Worm (Caenorhabditis elegans) whole organism, late embryonic: ENCODE measurements around the gene Y39A1A.20.

Experiments used
- K02D7.2 ChIP-seq: sonication (generic microtip); optimal IDR thresholded peaks from 2 replicates; lab custom pipeline; 2017; ENCODE audit warnings: mild to moderate bottlenecking, missing genetic modification characterization, missing compliant biosample characterization
- K09A11.1 ChIP-seq: sonication (generic microtip); optimal IDR thresholded peaks from 2 replicates; lab custom pipeline; 2017; ENCODE audit warnings: antibody characterized with exemption, mild to moderate bottlenecking, missing genetic modification characterization, missing compliant biosample characterization; ENCODE audit not compliant: insufficient read depth
- Y22D7AL.16 ChIP-seq: sonication (generic microtip); optimal IDR thresholded peaks from 2 replicates; lab custom pipeline; 2016; ENCODE audit warnings: missing genetic modification characterization, missing compliant biosample characterization
- ahr-1 ChIP-seq: sonication (generic microtip); optimal IDR thresholded peaks from 2 replicates; lab custom pipeline; 2016; ENCODE audit warnings: missing genetic modification characterization, missing compliant biosample characterization
- ceh-14 ChIP-seq: sonication (generic microtip); optimal IDR thresholded peaks from 2 replicates; lab custom pipeline; 2016; ENCODE audit warnings: missing genotype, missing genetic modification characterization, missing compliant biosample characterization
- ceh-18 ChIP-seq: sonication (generic microtip); optimal IDR thresholded peaks from 2 replicates; lab custom pipeline; 2016; ENCODE audit warnings: missing genetic modification characterization, missing compliant biosample characterization
- ceh-22 ChIP-seq: sonication (generic microtip); optimal IDR thresholded peaks from 2 replicates; lab custom pipeline; 2017; ENCODE audit warnings: missing biosample characterization, missing genetic modification characterization
- ceh-31 ChIP-seq: sonication (generic microtip); optimal IDR thresholded peaks from 2 replicates; lab custom pipeline; 2016; ENCODE audit warnings: missing genetic modification characterization, missing compliant biosample characterization
- ceh-34 ChIP-seq: sonication (generic microtip); optimal IDR thresholded peaks from 2 replicates; lab custom pipeline; 2016; ENCODE audit warnings: mild to moderate bottlenecking, missing genetic modification characterization, missing compliant biosample characterization
- ceh-9 ChIP-seq: sonication (generic microtip); optimal IDR thresholded peaks from 2 replicates; lab custom pipeline; 2016; ENCODE audit warnings: mild to moderate bottlenecking, missing genetic modification characterization, inconsistent platforms, missing compliant biosample characterization
- che-1 ChIP-seq: sonication (generic microtip); optimal IDR thresholded peaks from 2 replicates; lab custom pipeline; 2016; ENCODE audit warnings: mild to moderate bottlenecking, missing genetic modification characterization, missing compliant biosample characterization
- dmd-4 ChIP-seq: sonication (generic microtip); optimal IDR thresholded peaks from 2 replicates; lab custom pipeline; 2016; ENCODE audit warnings: borderline replicate concordance, missing genetic modification characterization, missing compliant biosample characterization
- elt-4 ChIP-seq: sonication (generic microtip); optimal IDR thresholded peaks from 2 replicates; lab custom pipeline; 2016; ENCODE audit warnings: missing genetic modification characterization, missing compliant biosample characterization
- eyg-1 ChIP-seq: sonication (generic microtip); optimal IDR thresholded peaks from 2 replicates; lab custom pipeline; 2016; ENCODE audit warnings: missing genotype, missing genetic modification characterization, missing compliant biosample characterization
- fax-1 ChIP-seq: sonication (generic microtip); optimal IDR thresholded peaks from 2 replicates; lab custom pipeline; 2016; ENCODE audit warnings: missing genotype, missing genetic modification characterization, missing compliant biosample characterization
- fkh-6 ChIP-seq: sonication (generic microtip); optimal IDR thresholded peaks from 2 replicates; lab custom pipeline; 2016; ENCODE audit warnings: missing genetic modification characterization, missing compliant biosample characterization
- hlh-15 ChIP-seq: sonication (generic microtip); optimal IDR thresholded peaks from 2 replicates; lab custom pipeline; 2016; ENCODE audit warnings: missing genetic modification characterization, missing compliant biosample characterization
- hlh-6 ChIP-seq: sonication (generic microtip); optimal IDR thresholded peaks from 2 replicates; lab custom pipeline; 2016; ENCODE audit warnings: missing genotype, missing genetic modification characterization, missing compliant biosample characterization
- lin-11 ChIP-seq: fragments of 200-800 bp; sonication (Bioruptor generic); optimal IDR thresholded peaks from 2 replicates; lab custom pipeline; 2018; ENCODE audit warnings: mild to moderate bottlenecking, missing genetic modification characterization, missing compliant biosample characterization
- madf-2 ChIP-seq: sonication (generic microtip); optimal IDR thresholded peaks from 2 replicates; lab custom pipeline; 2017; ENCODE audit warnings: missing genetic modification characterization, missing compliant biosample characterization
- mec-3 ChIP-seq: sonication (generic microtip); optimal IDR thresholded peaks from 2 replicates; lab custom pipeline; 2016; ENCODE audit warnings: borderline replicate concordance, missing genetic modification characterization, missing compliant biosample characterization
- nfya-1 ChIP-seq: sonication (generic microtip); optimal IDR thresholded peaks from 2 replicates; lab custom pipeline; 2017; ENCODE audit warnings: missing genetic modification characterization, mild to moderate bottlenecking, missing compliant biosample characterization, antibody characterized with exemption, moderate library complexity
- nhr-232 ChIP-seq: sonication (generic microtip); optimal IDR thresholded peaks from 2 replicates; lab custom pipeline; 2016; ENCODE audit warnings: missing genetic modification characterization, missing compliant biosample characterization
- pag-3 ChIP-seq: sonication (generic microtip); optimal IDR thresholded peaks from 2 replicates; lab custom pipeline; 2016; ENCODE audit warnings: missing compliant biosample characterization, missing genetic modification characterization, borderline replicate concordance
- pat-9 ChIP-seq: fragments of 200-800 bp; sonication (Bioruptor generic); optimal IDR thresholded peaks from 2 replicates; lab custom pipeline; 2018; ENCODE audit warnings: mild to moderate bottlenecking, missing genetic modification characterization, moderate library complexity, missing compliant biosample characterization
- pax-1 ChIP-seq: fragments of 150-350 bp; optimal IDR thresholded peaks from 2 replicates; lab custom pipeline; 2014; ENCODE audit warnings: missing biosample characterization, missing genetic modification characterization
- pqm-1 ChIP-seq: sonication (generic microtip); optimal IDR thresholded peaks from 2 replicates; lab custom pipeline; 2016; ENCODE audit warnings: missing genetic modification characterization, missing compliant biosample characterization
- pros-1 ChIP-seq: fragments of 150-350 bp; optimal IDR thresholded peaks from 2 replicates; lab custom pipeline; 2014; ENCODE audit warnings: missing biosample characterization, missing genetic modification reagents, missing genetic modification characterization
- ref-2 ChIP-seq: sonication (generic microtip); optimal IDR thresholded peaks from 2 replicates; lab custom pipeline; 2016; ENCODE audit warnings: missing genetic modification characterization, missing compliant biosample characterization
- sdc-2 ChIP-seq: sonication (generic microtip); optimal IDR thresholded peaks from 2 replicates; lab custom pipeline; 2016; ENCODE audit warnings: missing genotype, missing genetic modification characterization, missing compliant biosample characterization
- sox-4 ChIP-seq: sonication (generic microtip); optimal IDR thresholded peaks from 2 replicates; lab custom pipeline; 2017; ENCODE audit warnings: mild to moderate bottlenecking, missing genetic modification characterization, inconsistent platforms, missing compliant biosample characterization
- tbx-7 ChIP-seq: sonication (generic microtip); optimal IDR thresholded peaks from 2 replicates; lab custom pipeline; 2016; ENCODE audit warnings: missing genotype, missing genetic modification characterization, missing compliant biosample characterization
- ttx-3 ChIP-seq: sonication (generic microtip); optimal IDR thresholded peaks from 2 replicates; lab custom pipeline; 2016; ENCODE audit warnings: missing genetic modification reagents, missing genetic modification characterization, missing compliant biosample characterization
- unc-3 ChIP-seq, 2 experiments: fragments of 200-800 bp in 1 of 2; sonication (Bioruptor generic) in 1 of 2; sonication (generic microtip) in 1 of 2; conservative IDR thresholded peaks in 1 of 2; optimal IDR thresholded peaks in 1 of 2; 2 replicates each; pipeline versions ENCODE4 v1.3.6 to Lab custom; 2016 to 2022; ENCODE audit warnings: missing compliant biosample characterization in 2 of 2, missing genetic modification characterization in 2 of 2, missing genetic modification reagents in 1 of 2
- zip-5 ChIP-seq: sonication (generic microtip); optimal IDR thresholded peaks from 2 replicates; lab custom pipeline; 2016; ENCODE audit warnings: missing genetic modification characterization, missing compliant biosample characterization

The Y39A1A.20 gene

DNA sequence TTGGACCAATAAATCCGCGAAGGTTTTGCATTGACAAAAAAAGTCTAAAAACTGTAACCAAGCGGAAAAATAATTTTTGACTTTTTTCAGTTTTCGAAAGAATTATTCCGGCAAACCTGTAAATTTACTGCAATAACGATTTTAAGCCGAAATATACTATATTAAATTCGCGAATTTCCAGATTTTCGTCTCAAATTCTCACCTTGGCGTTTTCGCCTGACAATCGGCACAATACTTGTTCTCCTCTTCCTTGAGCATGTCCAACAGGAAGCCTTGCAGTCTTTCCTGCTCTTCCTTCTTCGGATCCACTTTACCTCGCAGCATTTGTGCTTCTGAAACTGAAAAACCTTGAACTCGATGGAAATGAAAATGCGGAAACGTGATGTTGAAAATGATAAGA, 39.1 kb upstream of the Y39A1A.20 start, which contains the start of gene smap-1:
Gene smap-1, minus strand, starts transcription at position 338 of the 400 bp plus-strand sequence.
- TF ChIP-seq mec-3 (tag; lab: Kevin White, UChicago), result no peak
- TF ChIP-seq ceh-14 (tag; lab: Kevin White, UChicago), result no peak
- TF ChIP-seq elt-4 (tag; lab: Kevin White, UChicago), result no peak
- no peak for TF ChIP-seq ahr-1 (tag; lab: Kevin White, UChicago)
- TF ChIP-seq pat-9, result no peak
- no peak for TF ChIP-seq che-1 (tag; lab: Kevin White, UChicago)
- TF ChIP-seq ceh-34, result no peak
- no peak for TF ChIP-seq unc-3 (GFP tag; conservative IDR thresholded peaks at IDR 0.05; lab: Robert Waterston, UW)
- TF ChIP-seq unc-3 (tag; optimal IDR thresholded peaks at IDR 0.05; lab: Kevin White, UChicago), result no peak
- no peak for TF ChIP-seq fax-1 (tag; lab: Kevin White, UChicago)
- TF ChIP-seq nfya-1 (tag; lab: Kevin White, UChicago), result no peak
- no peak for TF ChIP-seq hlh-15
- no peak for TF ChIP-seq ceh-18 (tag; lab: Kevin White, UChicago)
- no peak for TF ChIP-seq eyg-1 (tag; lab: Kevin White, UChicago)
- no peak for TF ChIP-seq ceh-9 (tag; lab: Kevin White, UChicago)
- no peak for TF ChIP-seq K02D7.2 (tag; lab: Kevin White, UChicago)
- TF ChIP-seq, all 69 proteins: peak for 0

DNA sequence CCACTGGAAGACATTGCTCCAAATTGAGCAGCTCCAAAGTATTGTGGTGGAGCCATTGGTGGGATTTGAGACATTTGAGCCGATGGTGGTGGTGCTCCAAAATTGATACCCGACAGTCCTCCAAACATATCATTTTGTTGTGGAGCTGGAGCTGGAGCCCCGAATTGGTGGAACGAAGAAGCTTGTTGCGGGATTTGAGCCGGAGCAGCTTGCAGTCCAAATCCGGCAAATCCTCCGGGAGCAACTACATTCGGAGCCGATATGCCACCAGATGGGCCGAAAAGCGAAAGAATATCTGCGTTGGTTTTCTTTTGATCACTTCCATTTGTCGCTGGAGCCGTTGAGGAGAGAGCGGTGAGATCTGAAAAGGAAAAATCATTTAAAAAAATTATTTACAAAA, 37.7 kb upstream of the Y39A1A.20 start:
- TF ChIP-seq Y22D7AL.16 (tag; lab: Kevin White, UChicago) (no peak), pag-3 (no peak), hlh-6 (tag; lab: Kevin White, UChicago) (no peak), sox-4 (tag; lab: Kevin White, UChicago) (no peak), ceh-9 (tag; lab: Kevin White, UChicago) (no peak)

DNA sequence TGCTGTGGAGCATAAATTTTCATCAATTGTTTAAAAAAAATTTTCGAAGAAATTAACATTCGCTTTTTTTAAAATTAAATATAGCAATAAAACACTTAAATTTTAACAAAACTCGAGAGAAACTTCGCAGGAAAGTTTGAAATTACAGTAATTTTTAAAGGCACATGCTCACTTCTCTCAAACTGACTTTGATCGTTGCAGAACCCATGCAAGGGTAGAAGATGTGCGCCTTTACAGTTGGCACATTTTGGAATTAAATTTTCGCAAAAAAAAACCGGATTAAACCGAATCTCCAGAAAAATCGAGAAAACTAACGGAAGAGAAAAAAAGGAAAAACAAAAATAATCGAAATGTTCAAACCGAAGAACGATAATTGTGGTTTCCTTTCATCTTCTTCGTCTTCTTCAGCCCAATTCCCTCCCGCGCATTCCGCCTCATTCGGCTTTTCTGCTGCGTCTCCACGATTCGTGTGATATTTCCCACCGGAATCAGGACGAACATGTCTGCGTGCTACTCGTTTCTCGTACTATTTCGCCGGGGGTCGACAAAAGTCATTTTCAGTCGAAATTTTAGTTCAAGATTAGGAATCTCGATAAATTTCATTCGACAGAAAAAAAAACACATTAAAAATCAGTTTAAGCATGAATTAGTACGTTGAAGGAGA, 36.1 kb upstream of the Y39A1A.20 start:
- TF ChIP-seq ceh-22 (tag; lab: Kevin White, UChicago), result no peak
- no peak for TF ChIP-seq hlh-15

DNA sequence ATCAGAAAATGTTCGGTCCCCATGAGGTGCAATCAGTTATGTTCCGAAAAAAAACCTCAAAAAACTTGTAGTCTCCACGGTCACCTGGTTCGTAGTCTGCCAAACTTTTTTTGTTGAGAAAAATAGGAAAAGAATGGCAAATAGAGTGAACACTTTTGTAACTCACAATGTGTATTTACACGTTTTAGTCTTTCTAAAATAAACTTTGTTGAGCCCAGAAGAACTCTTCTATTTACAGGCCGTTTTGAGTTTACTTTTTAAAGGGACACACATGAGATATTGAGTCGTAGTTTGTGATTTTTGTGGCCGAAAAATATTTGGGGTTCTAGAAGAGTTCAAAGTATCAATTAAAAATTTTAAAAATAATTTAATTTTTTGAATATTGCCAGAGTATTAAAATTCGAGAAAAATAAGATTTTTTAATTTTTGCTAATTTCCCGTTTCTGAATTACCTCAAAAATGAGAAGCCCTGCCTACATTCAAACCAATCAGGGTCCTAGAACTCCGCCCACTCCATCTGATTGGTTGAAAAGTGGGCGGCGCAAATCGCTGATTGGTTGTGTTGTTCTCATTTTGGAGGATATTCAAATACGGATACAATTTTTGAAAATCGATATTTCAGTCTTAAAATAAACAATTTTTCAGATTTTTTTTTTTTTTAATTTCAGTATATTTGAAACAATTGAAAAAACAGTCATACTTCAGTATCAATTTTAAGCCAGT, 34.3 kb upstream of the Y39A1A.20 start:
- no peak for TF ChIP-seq sdc-2 (tag; lab: Kevin White, UChicago)
- peak; percentile 93 for TF ChIP-seq nfya-1 (tag; lab: Kevin White, UChicago)
- no peak for TF ChIP-seq pax-1 (tag; lab: Kevin White, UChicago)
- no peak for TF ChIP-seq ceh-34
- no peak for TF ChIP-seq fax-1 (tag; lab: Kevin White, UChicago)
- no peak for TF ChIP-seq K09A11.1 (tag; lab: Kevin White, UChicago)
- no peak for TF ChIP-seq fkh-6 (tag; lab: Kevin White, UChicago)

DNA sequence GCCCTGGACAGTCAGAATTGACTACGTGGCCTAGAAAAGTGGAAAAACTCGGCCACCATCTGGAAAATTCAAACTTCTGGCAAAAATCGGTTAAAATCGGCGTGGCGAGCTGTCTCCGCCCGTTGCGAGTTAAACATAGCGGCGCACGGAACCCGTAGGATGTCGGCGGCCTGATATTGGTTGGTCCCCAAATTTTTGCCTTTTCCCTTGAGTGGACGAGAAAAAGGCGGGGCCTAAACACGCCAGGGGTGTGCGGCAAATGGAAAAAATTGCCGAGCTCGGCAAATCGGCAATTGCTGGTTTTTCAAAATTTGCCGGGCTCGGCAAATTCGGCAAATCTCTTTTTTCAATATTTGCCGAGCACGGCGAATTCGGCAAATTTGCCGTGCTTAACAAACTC, 32.9 kb upstream of the Y39A1A.20 start:
- no peak for TF ChIP-seq ceh-31
- TF ChIP-seq zip-5, result no peak
- TF ChIP-seq ref-2, result no peak
- no peak for TF ChIP-seq tbx-7 (tag; lab: Kevin White, UChicago)
- no peak for TF ChIP-seq pros-1 (tag; lab: Kevin White, UChicago)
- no peak for TF ChIP-seq pat-9
- no peak for TF ChIP-seq dmd-4
- no peak for TF ChIP-seq pqm-1 (tag; lab: Kevin White, UChicago)
- TF ChIP-seq madf-2 (tag; lab: Kevin White, UChicago), result no peak
- TF ChIP-seq nhr-232, result no peak
- no peak for TF ChIP-seq ceh-34
- no peak for TF ChIP-seq ceh-14 (tag; lab: Kevin White, UChicago)
- TF ChIP-seq K09A11.1 (tag; lab: Kevin White, UChicago), result no peak
- no peak for TF ChIP-seq lin-11 (tag; lab: Kevin White, UChicago)
- TF ChIP-seq ttx-3 (tag; lab: Kevin White, UChicago), result no peak
- TF ChIP-seq, all 69 proteins: peak for 0
